Fruit fly (Drosophila melanogaster) whole organism, pupa: ENCODE results near the gene CG8516.

Experiments used
- CG10348 ChIP-seq: fragments of 200-800 bp; sonication (Bioruptor generic); IDR thresholded peaks from 2 replicates; pipeline ENCODE4 v1.3.6; 2022; ENCODE audit warnings: missing biosample characterization, missing genetic modification characterization
- CG12605 ChIP-seq: fragments of 200-800 bp; sonication (Bioruptor generic); IDR thresholded peaks from 2 replicates; pipeline ENCODE4 v1.3.6; 2022; ENCODE audit warnings: missing biosample characterization, missing genetic modification characterization
- CG13204 ChIP-seq: fragments of 200-800 bp; sonication (Bioruptor generic); optimal IDR thresholded peaks from 2 replicates; lab custom pipeline; 2018; ENCODE audit warnings: missing biosample characterization, mild to moderate bottlenecking, missing genetic modification characterization, moderate library complexity
- CG14655 ChIP-seq: fragments of 200-800 bp; sonication (Bioruptor generic); optimal IDR thresholded peaks from 3 replicates; lab custom pipeline; 2017; ENCODE audit warnings: mild to moderate bottlenecking, missing biosample characterization, missing genetic modification reagents, missing genetic modification characterization
- CG15710 ChIP-seq: fragments of 200-800 bp; sonication (Bioruptor generic); optimal IDR thresholded peaks from 2 replicates; lab custom pipeline; 2018; ENCODE audit warnings: missing biosample characterization, mild to moderate bottlenecking, missing genetic modification characterization, moderate library complexity
- CG17806 ChIP-seq: fragments of 200-800 bp; sonication (Bioruptor generic); optimal IDR thresholded peaks from 2 replicates; lab custom pipeline; 2018; ENCODE audit warnings: missing biosample characterization, mild to moderate bottlenecking, missing genetic modification characterization, moderate library complexity
- CG32121 ChIP-seq: fragments of 200-800 bp; sonication (Bioruptor generic); IDR thresholded peaks from 2 replicates; pipeline ENCODE4 v1.3.6; 2022; ENCODE audit warnings: missing biosample characterization, missing genetic modification characterization
- CG34367 ChIP-seq: fragments of 200-800 bp; sonication (Bioruptor generic); optimal IDR thresholded peaks from 2 replicates; lab custom pipeline; 2018; ENCODE audit warnings: missing biosample characterization, mild to moderate bottlenecking, missing genetic modification characterization
- CG4496 ChIP-seq: fragments of 200-800 bp; sonication (Bioruptor generic); IDR thresholded peaks from 3 replicates; pipeline ENCODE4 v1.3.6; 2022; ENCODE audit warnings: missing biosample characterization, missing genetic modification characterization
- CG8159 ChIP-seq: fragments of 200-800 bp; sonication (Bioruptor generic); optimal IDR thresholded peaks from 3 replicates; lab custom pipeline; 2018; ENCODE audit warnings: missing biosample characterization, mild to moderate bottlenecking, missing genetic modification characterization, moderate library complexity
- CG8301 ChIP-seq: fragments of 200-800 bp; sonication (Bioruptor generic); optimal IDR thresholded peaks from 2 replicates; lab custom pipeline; 2018; ENCODE audit warnings: missing biosample characterization, mild to moderate bottlenecking, missing genetic modification characterization
- CG9948 ChIP-seq: fragments of 200-800 bp; sonication (Bioruptor generic); optimal IDR thresholded peaks from 2 replicates; lab custom pipeline; 2018; ENCODE audit warnings: missing biosample characterization, mild to moderate bottlenecking, missing genetic modification characterization, moderate library complexity
- D1 ChIP-seq: fragments of 200-800 bp; sonication (Bioruptor generic); optimal IDR thresholded peaks from 2 replicates; lab custom pipeline; 2018; ENCODE audit warnings: missing biosample characterization, mild to moderate bottlenecking, missing genetic modification characterization, moderate library complexity
- EcR ChIP-seq: fragments of 200-800 bp; sonication (Bioruptor generic); optimal IDR thresholded peaks from 3 replicates; lab custom pipeline; 2019; ENCODE audit warnings: missing biosample characterization, missing genetic modification characterization, mild to moderate bottlenecking, moderate library complexity, missing genetic modification reagents
- Ets98B ChIP-seq: fragments of 200-800 bp; sonication (Bioruptor generic); IDR thresholded peaks from 2 replicates; pipeline ENCODE4 v1.3.6; 2022; ENCODE audit warnings: missing biosample characterization, missing genetic modification characterization
- Pif1A ChIP-seq: fragments of 200-800 bp; sonication (Bioruptor generic); optimal IDR thresholded peaks from 3 replicates; lab custom pipeline; 2016; ENCODE audit warnings: missing biosample characterization, missing genetic modification characterization
- Pif1B ChIP-seq: fragments of 200-800 bp; sonication (Bioruptor generic); optimal IDR thresholded peaks from 3 replicates; lab custom pipeline; 2016; ENCODE audit warnings: missing biosample characterization, missing genetic modification characterization
- Snoo ChIP-seq: fragments of 200-800 bp; sonication (Bioruptor generic); optimal IDR thresholded peaks from 3 replicates; lab custom pipeline; 2017; ENCODE audit warnings: missing biosample characterization, mild to moderate bottlenecking, missing genetic modification characterization, inconsistent platforms
- fd96Ca ChIP-seq: fragments of 200-800 bp; sonication (Bioruptor generic); IDR thresholded peaks from 3 replicates; pipeline ENCODE4 v1.3.6; 2022; ENCODE audit warnings: missing biosample characterization, missing genetic modification characterization
- gl ChIP-seq: fragments of 200-800 bp; sonication (Bioruptor generic); optimal IDR thresholded peaks from 2 replicates; lab custom pipeline; 2018; ENCODE audit warnings: missing biosample characterization, mild to moderate bottlenecking, missing genetic modification characterization
- rn ChIP-seq: fragments of 200-800 bp; sonication (Bioruptor generic); IDR thresholded peaks from 2 replicates; pipeline ENCODE4 v1.3.6; 2022; ENCODE audit warnings: missing biosample characterization, missing genetic modification characterization

The CG8516 gene

DNA sequence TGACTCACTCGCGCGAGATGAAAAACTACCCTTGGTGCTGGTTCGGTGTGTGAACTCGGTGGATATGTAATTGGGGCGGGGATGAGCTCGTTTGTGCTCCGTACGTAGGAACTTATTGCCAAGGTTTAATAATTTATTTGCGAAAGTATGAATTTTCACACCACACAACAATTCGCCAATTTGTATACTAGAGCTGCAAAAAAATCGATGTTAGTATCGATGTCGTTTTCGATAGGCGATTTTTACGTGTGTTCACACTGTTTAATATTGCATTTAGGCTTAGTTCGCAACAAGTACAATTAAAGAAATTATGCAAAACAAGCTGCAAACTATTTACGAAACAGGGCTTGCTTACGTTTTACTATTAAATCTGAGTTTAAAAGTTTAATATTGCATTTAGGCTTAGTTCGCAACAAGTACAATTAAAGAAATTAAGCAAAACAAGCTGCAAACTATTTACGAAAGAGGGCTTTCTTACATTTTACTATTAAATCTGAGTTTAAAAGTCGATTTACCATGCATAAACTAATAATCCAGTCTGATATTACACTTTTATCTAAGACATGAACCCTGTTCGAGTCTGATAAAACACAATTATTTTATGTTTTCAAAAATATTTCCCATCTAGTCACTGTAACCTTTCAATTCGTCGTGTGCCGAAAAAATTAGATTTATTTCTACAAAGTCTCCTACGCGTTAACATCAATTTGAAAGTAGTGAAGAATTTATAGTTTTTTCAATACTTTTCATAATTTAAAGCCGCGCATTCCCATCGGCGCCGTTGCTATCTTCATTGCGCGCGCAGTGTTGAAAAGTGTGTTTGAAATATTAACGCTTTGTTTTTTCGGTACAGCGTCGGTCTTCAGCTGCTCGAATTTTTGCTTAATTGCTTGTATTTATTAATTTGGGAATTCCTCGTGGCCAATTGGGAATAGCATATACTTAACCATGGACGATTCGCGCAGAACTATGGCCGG lies 29.9 kb upstream of the CG8516 start, which contains the start of the genes Snap24 and CG8478:
Gene Snap24, minus strand, starts transcription at position 196 of the 977 bp plus-strand sequence.
Gene CG8478, plus strand, starts transcription at position 696 of the 977 bp plus-strand sequence.
- TF ChIP-seq CG9948 (tag; lab: Kevin White, UChicago): peak; percentile 28
- TF ChIP-seq CG8301: no peak
- peak; percentile 12 for TF ChIP-seq Snoo (tag; lab: Kevin White, UChicago)

DNA sequence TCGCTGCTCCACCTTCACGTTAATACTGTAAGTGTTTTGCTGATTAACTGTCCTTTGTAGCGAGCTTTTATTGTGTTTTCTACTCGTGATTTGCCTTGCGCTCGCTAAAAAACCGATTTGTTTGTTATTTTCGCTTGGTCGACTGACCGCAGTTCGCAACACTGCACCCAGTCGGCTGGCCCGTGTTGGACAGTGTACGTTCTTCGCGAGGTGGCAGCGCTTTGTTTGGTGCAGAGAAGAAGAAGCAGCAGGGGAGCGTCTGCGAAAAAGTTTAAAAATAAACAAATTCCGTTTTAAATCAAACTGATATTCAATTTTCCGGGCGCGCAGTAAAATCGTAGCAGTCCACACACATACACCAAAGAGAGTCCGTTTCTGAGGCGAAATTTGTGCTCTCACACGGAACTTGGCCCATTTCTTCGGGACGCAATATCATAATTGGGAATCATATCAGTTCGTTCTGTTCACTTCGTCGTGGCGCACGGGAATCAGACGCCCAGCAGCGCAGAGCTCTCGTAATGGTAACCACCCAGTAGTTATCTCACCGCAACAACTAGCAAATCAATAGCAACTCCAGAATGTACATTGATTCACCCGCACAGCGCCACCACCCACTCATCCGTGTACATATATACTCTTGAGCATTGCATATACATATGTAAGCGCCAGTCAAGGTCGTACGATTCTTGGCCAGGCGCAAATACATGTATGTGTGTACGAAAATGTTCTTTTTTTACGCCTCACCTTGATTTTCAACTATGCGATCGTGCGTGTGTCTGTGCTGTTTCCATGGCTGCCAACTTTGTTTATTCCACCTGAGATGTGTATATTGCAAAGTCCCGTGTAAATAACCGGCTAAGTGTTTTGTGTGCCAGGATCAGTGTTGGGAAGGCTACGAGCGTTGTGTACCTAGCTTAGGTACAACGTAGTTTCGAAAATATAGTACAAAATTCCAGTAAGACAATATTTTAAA lies 25.2 kb upstream of the CG8516 start, which contains the start of gene Naa80:
Gene Naa80, plus strand, starts transcription at position 215 of the 973 bp plus-strand sequence.
- TF ChIP-seq CG9948 (tag; lab: Kevin White, UChicago): no peak
- TF ChIP-seq EcR (GFP tag; lab: Kevin White, UChicago): peak; percentile 79
- TF ChIP-seq CG13204 (GFP tag; lab: Kevin White, UChicago): no peak
- peak; percentile 48; the same call in 1 of the 2 replicates for TF ChIP-seq rn (GFP tag; lab: Robert Waterston, UW)
- peak; percentile 57 for TF ChIP-seq CG34367
- TF ChIP-seq CG10348 (GFP tag; lab: Robert Waterston, UW): no peak
- no peak for TF ChIP-seq D1
- TF ChIP-seq CG4496 (GFP tag; lab: Robert Waterston, UW): peak; percentile 37; the same call in 1 of the 3 replicates
- peak; percentile 44 for TF ChIP-seq Snoo (tag; lab: Kevin White, UChicago)
- no peak for TF ChIP-seq CG12605
- peak; percentile 8 for TF ChIP-seq CG17806
- TF ChIP-seq Pif1A: peak; percentile 80
- 0 out of 3 replicates have a peak, but pooled peaks have one; percentile 39 for TF ChIP-seq fd96Ca (GFP tag; lab: Robert Waterston, UW)
- no peak for TF ChIP-seq CG14655
- no peak for TF ChIP-seq Pif1B (GFP tag; lab: Kevin White, UChicago)
- peak; percentile 52 for TF ChIP-seq Ets98B (GFP tag; lab: Robert Waterston, UW)
- no peak for TF ChIP-seq CG32121
- TF ChIP-seq gl (tag; lab: Kevin White, UChicago): peak; percentile 62
- TF ChIP-seq CG8301: peak; percentile 32
- peak; percentile 41 for TF ChIP-seq CG15710
- TF ChIP-seq CG8159 (tag; lab: Kevin White, UChicago): peak; percentile 15

DNA sequence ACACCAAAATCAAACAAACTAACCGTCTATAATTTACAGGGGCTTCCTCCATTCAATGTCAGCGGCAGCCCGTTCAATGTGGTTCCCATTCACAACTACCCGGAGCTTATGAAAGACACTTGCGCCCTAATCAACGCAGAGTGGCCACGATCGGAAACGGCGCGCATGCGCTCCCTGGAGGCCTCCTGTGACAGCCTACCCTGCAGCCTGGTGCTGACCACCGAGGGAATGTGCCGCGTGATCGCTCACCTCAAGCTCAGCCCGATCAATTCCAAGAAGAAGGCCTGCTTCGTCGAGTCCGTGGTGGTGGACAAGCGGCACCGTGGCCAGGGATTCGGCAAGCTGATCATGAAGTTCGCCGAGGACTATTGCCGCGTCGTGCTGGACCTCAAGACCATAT lies 24.2 kb upstream of the CG8516 start, which contains the start of gene MED6:
Gene MED6, minus strand, starts transcription at position 101 of the 400 bp plus-strand sequence.
- TF ChIP-seq Ets98B (GFP tag; lab: Robert Waterston, UW): no peak
- no peak for TF ChIP-seq CG8301
- TF ChIP-seq rn (GFP tag; lab: Robert Waterston, UW): no peak
- TF ChIP-seq CG10348 (GFP tag; lab: Robert Waterston, UW): no peak
- TF ChIP-seq CG32121: no peak
- TF ChIP-seq CG14655: no peak
- TF ChIP-seq CG12605: no peak
- TF ChIP-seq CG9948 (tag; lab: Kevin White, UChicago): no peak
- TF ChIP-seq Pif1A: no peak
- TF ChIP-seq Snoo (tag; lab: Kevin White, UChicago): no peak
- TF ChIP-seq D1: no peak
- no peak for TF ChIP-seq fd96Ca (GFP tag; lab: Robert Waterston, UW)
- TF ChIP-seq CG17806: no peak
- TF ChIP-seq Pif1B (GFP tag; lab: Kevin White, UChicago): no peak
- no peak for TF ChIP-seq CG8159 (tag; lab: Kevin White, UChicago)

DNA sequence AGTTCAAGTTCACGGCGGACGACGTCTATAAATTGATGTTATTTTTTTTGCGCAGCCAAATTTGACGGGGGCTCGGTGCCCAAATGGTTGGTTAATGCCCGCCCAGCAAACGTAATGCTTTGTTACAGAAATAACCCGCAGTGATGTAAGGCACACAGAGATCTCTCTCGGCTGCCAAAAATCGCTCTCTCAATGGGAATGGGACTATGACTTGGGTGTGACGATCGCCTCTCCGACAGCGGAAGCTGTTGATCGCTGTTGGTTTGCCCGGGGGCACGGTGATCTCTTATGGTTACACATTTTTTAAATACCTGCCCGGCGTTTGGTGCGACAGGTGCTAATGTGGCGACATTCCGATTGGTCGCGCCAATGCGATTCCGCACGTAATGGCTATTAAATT lies 23.0 kb upstream of the CG8516 start:
- TF ChIP-seq Snoo (tag; lab: Kevin White, UChicago) (no peak), CG14655 (no peak), CG13204 (GFP tag; lab: Kevin White, UChicago) (no peak), EcR (GFP tag; lab: Kevin White, UChicago) (no peak), CG10348 (GFP tag; lab: Robert Waterston, UW) (no peak), CG32121 (peak; percentile 46; the same call in 1 of the 2 replicates)

DNA sequence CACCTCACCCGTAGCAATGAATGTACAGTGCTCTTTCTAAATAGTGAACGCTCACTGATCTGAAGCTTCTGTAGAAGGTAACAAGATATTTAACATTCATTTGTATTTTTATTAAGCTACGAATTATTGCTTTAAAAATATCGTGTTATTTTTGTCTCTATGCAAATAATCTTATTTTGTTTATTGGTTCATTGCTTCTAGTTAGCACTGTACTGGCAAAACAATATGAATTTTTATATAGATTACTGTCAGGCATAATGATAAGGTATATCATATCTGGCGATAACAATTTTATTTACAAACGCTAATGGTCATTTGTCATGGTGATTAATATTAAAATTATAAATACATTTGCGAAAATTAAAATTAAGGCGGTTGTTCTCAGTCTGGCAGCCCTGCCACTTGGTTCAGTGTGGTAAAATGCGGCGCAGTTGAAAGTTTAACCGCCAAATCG lies 21.5 kb upstream of the CG8516 start, which contains the start of gene CG9471:
Gene CG9471, minus strand, starts transcription at position 24 of the 454 bp plus-strand sequence.
- TF ChIP-seq CG8159 (tag; lab: Kevin White, UChicago): peak; percentile 91
- TF ChIP-seq EcR (GFP tag; lab: Kevin White, UChicago): peak; percentile 25
- no peak for TF ChIP-seq CG14655
- TF ChIP-seq fd96Ca (GFP tag; lab: Robert Waterston, UW): peak; percentile 42; the same call in 1 of the 3 replicates
- no peak for TF ChIP-seq CG13204 (GFP tag; lab: Kevin White, UChicago)
- TF ChIP-seq CG9948 (tag; lab: Kevin White, UChicago): peak; percentile 89
- peak; percentile 89 for TF ChIP-seq CG34367
- TF ChIP-seq CG8301: peak; percentile 91
- peak; percentile 97 for TF ChIP-seq CG4496 (GFP tag; lab: Robert Waterston, UW)
- TF ChIP-seq Pif1A: peak; percentile 95
- TF ChIP-seq CG17806: peak; percentile 93
- peak; percentile 91 for TF ChIP-seq CG32121
- TF ChIP-seq Ets98B (GFP tag; lab: Robert Waterston, UW): peak; percentile 95
- peak; percentile 92 for TF ChIP-seq Snoo (tag; lab: Kevin White, UChicago)
- peak; percentile 91 for TF ChIP-seq CG15710
- peak; percentile 82 for TF ChIP-seq rn (GFP tag; lab: Robert Waterston, UW)
- peak; percentile 59 for TF ChIP-seq CG10348 (GFP tag; lab: Robert Waterston, UW)
- peak; percentile 93 for TF ChIP-seq Pif1B (GFP tag; lab: Kevin White, UChicago)
- TF ChIP-seq CG12605: peak; percentile 94
- no peak for TF ChIP-seq D1
- TF ChIP-seq gl (tag; lab: Kevin White, UChicago): peak; percentile 77
- TF ChIP-seq, all 21 proteins: peak for 18
